Fruit fly (Drosophila melanogaster) whole organism, embryonic: Measurements from ENCODE around the gene Gr64d.
A peak's percentile ranks its signal among the peaks of the same experiment; 100 is the strongest.

Experiments
- Adf1 ChIP-seq: fragments of 200-800 bp; sonication (Bioruptor generic); IDR thresholded peaks from 2 replicates; pipeline ENCODE4 v1.3.6; 2022; ENCODE audit warnings: missing biosample characterization, missing genetic modification characterization
- Antp ChIP-seq: fragments of 200-800 bp; sonication (Bioruptor generic); optimal IDR thresholded peaks from 3 replicates; lab custom pipeline; 2016; ENCODE audit warnings: missing biosample characterization, missing genetic modification characterization
- Awh ChIP-seq: fragments of 200-800 bp; sonication (Bioruptor generic); IDR thresholded peaks from 2 replicates; pipeline ENCODE4, ENCODE4 v1.3.6; 2022; ENCODE audit warnings: missing biosample characterization, missing genetic modification characterization
- Bdp1 ChIP-seq: fragments of 200-800 bp; sonication (Bioruptor generic); optimal IDR thresholded peaks from 3 replicates; lab custom pipeline; 2016; ENCODE audit warnings: missing biosample characterization, missing genetic modification characterization
- Bgb ChIP-seq: fragments of 200-800 bp; sonication (Bioruptor generic); IDR thresholded peaks from 2 replicates; pipeline ENCODE4 v1.3.6; 2022; ENCODE audit warnings: missing biosample characterization, missing genetic modification characterization; ENCODE audit not compliant: partially characterized antibody
- CG10147 ChIP-seq: fragments of 200-800 bp; sonication (Bioruptor generic); optimal IDR thresholded peaks from 2 replicates; lab custom pipeline; 2019; ENCODE audit warnings: missing biosample characterization, mild to moderate bottlenecking, missing genetic modification characterization, moderate library complexity
- CG10462 ChIP-seq: fragments of 200-800 bp; sonication (Bioruptor generic); optimal IDR thresholded peaks from 2 replicates; lab custom pipeline; 2016; ENCODE audit warnings: missing biosample characterization, missing genetic modification characterization
- CG10543 ChIP-seq: fragments of 200-800 bp; sonication (Bioruptor generic); optimal IDR thresholded peaks from 3 replicates; lab custom pipeline; 2017; ENCODE audit warnings: missing biosample characterization, mild to moderate bottlenecking, missing genetic modification characterization, moderate library complexity
- CG12104 ChIP-seq: fragments of 200-800 bp; sonication (Bioruptor generic); optimal IDR thresholded peaks from 3 replicates; lab custom pipeline; 2016; ENCODE audit warnings: missing biosample characterization, missing genetic modification characterization
- CG12236 ChIP-seq: fragments of 200-800 bp; sonication (Bioruptor generic); optimal IDR thresholded peaks from 2 replicates; lab custom pipeline; 2016; ENCODE audit warnings: missing biosample characterization, missing genetic modification characterization
- CG1603 ChIP-seq: fragments of 200-800 bp; sonication (Bioruptor generic); optimal IDR thresholded peaks from 2 replicates; lab custom pipeline; 2019; ENCODE audit warnings: missing biosample characterization, mild to moderate bottlenecking, missing genetic modification characterization, moderate library complexity
- CG17385 ChIP-seq: fragments of 200-800 bp; sonication (Bioruptor generic); optimal IDR thresholded peaks from 3 replicates; lab custom pipeline; 2018; ENCODE audit warnings: missing biosample characterization, mild to moderate bottlenecking, missing genetic modification characterization
- CG1792 ChIP-seq: fragments of 200-800 bp; sonication (Bioruptor generic); optimal IDR thresholded peaks from 2 replicates; lab custom pipeline; 2016; ENCODE audit warnings: missing biosample characterization, missing genetic modification characterization
- CG18011 ChIP-seq: fragments of 200-800 bp; sonication (Bioruptor generic); optimal IDR thresholded peaks from 2 replicates; lab custom pipeline; 2017; ENCODE audit warnings: missing biosample characterization, missing genetic modification characterization, mild to moderate bottlenecking, moderate library complexity, missing genotype
- CG18619 ChIP-seq: fragments of 200-800 bp; sonication (Bioruptor generic); optimal IDR thresholded peaks from 3 replicates; lab custom pipeline; 2017; ENCODE audit warnings: missing biosample characterization, mild to moderate bottlenecking, missing genetic modification characterization
- CG31388 ChIP-seq: fragments of 200-800 bp; sonication (Bioruptor generic); optimal IDR thresholded peaks from 2 replicates; lab custom pipeline; 2016; ENCODE audit warnings: missing biosample characterization, missing genetic modification characterization
- CG3407 ChIP-seq: fragments of 200-800 bp; sonication (Bioruptor generic); optimal IDR thresholded peaks from 2 replicates; lab custom pipeline; 2018; ENCODE audit warnings: missing biosample characterization, mild to moderate bottlenecking, missing genetic modification characterization
- CG3995 ChIP-seq: fragments of 200-800 bp; sonication (Bioruptor generic); optimal IDR thresholded peaks from 3 replicates; lab custom pipeline; 2016; ENCODE audit warnings: missing biosample characterization, missing genetic modification characterization
- CG4730 ChIP-seq: fragments of 200-800 bp; sonication (Bioruptor generic); IDR thresholded peaks from 2 replicates; pipeline ENCODE4 v1.3.6; 2022; ENCODE audit warnings: missing biosample characterization, missing genetic modification characterization
- CG7839 ChIP-seq: fragments of 200-800 bp; sonication (Bioruptor generic); optimal IDR thresholded peaks from 3 replicates; lab custom pipeline; 2018; ENCODE audit warnings: missing biosample characterization, mild to moderate bottlenecking, missing genetic modification characterization, moderate library complexity
- CG8765 ChIP-seq: fragments of 200-800 bp; sonication (Bioruptor generic); IDR thresholded peaks from 2 replicates; pipeline ENCODE4 v1.3.6; 2022; ENCODE audit warnings: missing biosample characterization, missing genetic modification characterization
- CG9215 ChIP-seq: fragments of 200-800 bp; sonication (Bioruptor generic); IDR thresholded peaks from 2 replicates; pipeline ENCODE4 v1.3.6; 2022; ENCODE audit warnings: missing biosample characterization, missing genetic modification characterization
- CG9797 ChIP-seq: fragments of 200-800 bp; sonication (Bioruptor generic); optimal IDR thresholded peaks from 3 replicates; lab custom pipeline; 2018; ENCODE audit warnings: missing biosample characterization, mild to moderate bottlenecking, missing genetic modification characterization
- CkIIα-i1 ChIP-seq: fragments of 200-800 bp; sonication (Bioruptor generic); IDR thresholded peaks from 2 replicates; pipeline ENCODE4 v1.3.6; 2022; ENCODE audit warnings: missing biosample characterization, missing genetic modification characterization
- Doc2 ChIP-seq: fragments of 200-800 bp; sonication (Bioruptor generic); IDR thresholded peaks from 2 replicates; pipeline ENCODE4 v1.3.6; 2022; ENCODE audit warnings: missing biosample characterization, missing genetic modification characterization
- E2f1 ChIP-seq: fragments of 200-800 bp; sonication (Bioruptor generic); IDR thresholded peaks from 2 replicates; pipeline ENCODE4 v1.3.6; 2022; ENCODE audit warnings: missing biosample characterization, missing genetic modification characterization
- Jarid2 ChIP-seq: fragments of 200-800 bp; sonication (Bioruptor generic); optimal IDR thresholded peaks from 3 replicates; lab custom pipeline; 2017; ENCODE audit warnings: mild to moderate bottlenecking, missing biosample characterization, missing genetic modification reagents, missing genetic modification characterization
- Lim3 ChIP-seq: fragments of 200-800 bp; sonication (Bioruptor generic); IDR thresholded peaks from 2 replicates; pipeline ENCODE4 v1.3.6; 2022; ENCODE audit warnings: missing biosample characterization, missing genetic modification characterization
- Myb ChIP-seq: fragments of 200-800 bp; sonication (Bioruptor generic); optimal IDR thresholded peaks from 2 replicates; lab custom pipeline; 2016; ENCODE audit warnings: missing biosample characterization, missing genetic modification characterization
- Rx ChIP-seq: fragments of 200-800 bp; sonication (Bioruptor generic); IDR thresholded peaks from 2 replicates; pipeline ENCODE4 v1.3.6; 2022; ENCODE audit warnings: missing biosample characterization, missing genetic modification characterization
- Stat92E ChIP-seq, 3 experiments: fragments of >200 bp in 2 of 3; fragments of 200-800 bp in 1 of 3; sonication (Bioruptor generic) in 1 of 3; optimal IDR thresholded peaks; 2 replicates each; lab custom pipeline; 2017 to 2019; ENCODE audit warnings: missing biosample characterization in 3 of 3, missing genetic modification characterization in 3 of 3, mild to moderate bottlenecking in 1 of 3, moderate library complexity in 1 of 3
- YL-1 ChIP-seq: fragments of 200-800 bp; sonication (Bioruptor generic); optimal IDR thresholded peaks from 3 replicates; lab custom pipeline; 2017; ENCODE audit warnings: missing biosample characterization, mild to moderate bottlenecking, missing genetic modification characterization
- br ChIP-seq: fragments of >200 bp; optimal IDR thresholded peaks from 2 replicates; lab custom pipeline; 2017
- cad ChIP-seq: fragments of >200 bp; optimal IDR thresholded peaks from 2 replicates; lab custom pipeline; 2017; ENCODE audit warnings: missing biosample characterization, missing genetic modification characterization
- exex ChIP-seq: fragments of 200-800 bp; sonication (Bioruptor generic); optimal IDR thresholded peaks from 4 replicates; lab custom pipeline; 2018; ENCODE audit warnings: missing biosample characterization, mild to moderate bottlenecking, missing genetic modification characterization, moderate library complexity
- gcm ChIP-seq: fragments of 200-800 bp; sonication (Bioruptor generic); optimal IDR thresholded peaks from 2 replicates; lab custom pipeline; 2019; ENCODE audit warnings: missing biosample characterization, mild to moderate bottlenecking, missing genetic modification characterization, moderate library complexity
- grn ChIP-seq: fragments of 200-800 bp; sonication (Bioruptor generic); optimal IDR thresholded peaks from 3 replicates; lab custom pipeline; 2017; ENCODE audit warnings: missing biosample characterization, missing genetic modification characterization
- gsb ChIP-seq: fragments of 200-800 bp; sonication (Bioruptor generic); IDR thresholded peaks from 2 replicates; pipeline ENCODE4 v1.3.6; 2022; ENCODE audit warnings: missing biosample characterization, missing genetic modification characterization
- hkb ChIP-seq, 2 experiments: fragments of 200-800 bp in 1 of 2; fragments of >200 bp in 1 of 2; sonication (Bioruptor generic) in 1 of 2; IDR thresholded peaks in 1 of 2; optimal IDR thresholded peaks in 1 of 2; 2 replicates each; pipeline versions ENCODE4 v1.3.6 to Lab custom; 2017 to 2022; ENCODE audit warnings: missing biosample characterization in 1 of 2, missing genetic modification characterization in 1 of 2
- jigr1 ChIP-seq: fragments of 200-800 bp; sonication (Bioruptor generic); IDR thresholded peaks from 3 replicates; pipeline ENCODE4 v1.3.6; 2022; ENCODE audit warnings: missing biosample characterization, missing genetic modification characterization
- nmo ChIP-seq: fragments of 200-800 bp; sonication (Bioruptor generic); optimal IDR thresholded peaks from 2 replicates; lab custom pipeline; 2018; ENCODE audit warnings: missing biosample characterization, mild to moderate bottlenecking, missing genetic modification characterization, moderate library complexity
- peb ChIP-seq: fragments of 200-800 bp; sonication (Bioruptor generic); IDR thresholded peaks from 2 replicates; pipeline ENCODE4 v1.3.6; 2022; ENCODE audit warnings: missing biosample characterization, missing genetic modification characterization
- pfk ChIP-seq: fragments of 200-800 bp; sonication (Bioruptor generic); optimal IDR thresholded peaks from 2 replicates; lab custom pipeline; 2018; ENCODE audit warnings: missing biosample characterization, mild to moderate bottlenecking, missing genetic modification characterization, moderate library complexity
- phol ChIP-seq: fragments of 200-800 bp; sonication (Bioruptor generic); optimal IDR thresholded peaks from 3 replicates; lab custom pipeline; 2018; ENCODE audit warnings: missing biosample characterization, mild to moderate bottlenecking, missing genetic modification characterization, moderate library complexity
- rib ChIP-seq: fragments of 200-800 bp; sonication (Bioruptor generic); IDR thresholded peaks from 2 replicates; pipeline ENCODE4 v1.3.6; 2022; ENCODE audit warnings: missing biosample characterization, missing genetic modification characterization
- scrt ChIP-seq: fragments of 200-800 bp; sonication (Bioruptor generic); optimal IDR thresholded peaks from 2 replicates; lab custom pipeline; 2018; ENCODE audit warnings: missing biosample characterization, mild to moderate bottlenecking, missing genetic modification characterization, moderate library complexity
- ssp ChIP-seq: fragments of 200-800 bp; sonication (Bioruptor generic); IDR thresholded peaks from 2 replicates; pipeline ENCODE4 v1.3.6; 2022; ENCODE audit warnings: missing biosample characterization, missing genetic modification characterization
- tap ChIP-seq: fragments of 200-800 bp; optimal IDR thresholded peaks from 3 replicates; lab custom pipeline; 2019; ENCODE audit warnings: missing biosample characterization, mild to moderate bottlenecking, missing genetic modification characterization, moderate library complexity
- zfh1 ChIP-seq: fragments of 200-800 bp; sonication (Bioruptor generic); IDR thresholded peaks from 3 replicates; pipeline ENCODE4 v1.3.6; 2022; ENCODE audit warnings: missing biosample characterization, missing genetic modification characterization

Gr64d gene

dm6 chr3L:4070221-4070995, 38.5 kb downstream of the Gr64d start (continued):
- TF ChIP-seq Rx (GFP tag; lab: Robert Waterston, UW) (peak; percentile 86), CG1792 (peak; percentile 86), Adf1 (GFP tag; lab: Robert Waterston, UW) (peak; percentile 74), CG18619 (GFP tag; lab: Kevin White, UChicago) (peak; percentile 80), CG18011 (peak; percentile 68), br (lab: Kevin White, UChicago) (no peak), Lim3 (GFP tag; lab: Robert Waterston, UW) (peak; percentile 75), Awh (GFP tag; lab: Robert Waterston, UW) (peak; percentile 90), cad (GFP tag; lab: Kevin White, UChicago) (no peak), Bdp1 (GFP tag; lab: Kevin White, UChicago) (peak; percentile 68), ssp (GFP tag; lab: Robert Waterston, UW) (peak; percentile 81), CG9797 (GFP tag; lab: Kevin White, UChicago) (no peak), CG9215 (GFP tag; lab: Robert Waterston, UW) (peak; percentile 82), Antp (GFP tag; lab: Kevin White, UChicago) (peak; percentile 88), phol (tag; lab: Kevin White, UChicago) (peak; percentile 80), peb (GFP tag; lab: Robert Waterston, UW) (peak; percentile 87), CG12104 (GFP tag; lab: Kevin White, UChicago) (peak; percentile 46), Doc2 (GFP tag; lab: Robert Waterston, UW) (peak; percentile 60; the same call in 1 of the 2 replicates), CG31388 (GFP tag; lab: Kevin White, UChicago) (peak; percentile 53), CG1603 (tag; lab: Kevin White, UChicago) (peak; percentile 93), exex (tag; lab: Kevin White, UChicago) (peak; percentile 56), Bgb (no peak), CG10147 (GFP tag; lab: Kevin White, UChicago) (peak; percentile 86), CkIIα-i1 (GFP tag; lab: Robert Waterston, UW) (no peak; the same call in 1 of the 2 replicates), CG4730 (peak; percentile 90), tap (tag; lab: Kevin White, UChicago) (peak; percentile 85), CG3995 (GFP tag; lab: Kevin White, UChicago) (peak; percentile 59), CG8765 (GFP tag; lab: Robert Waterston, UW) (peak; percentile 65), gsb (GFP tag; lab: Robert Waterston, UW) (peak; percentile 87), grn (no peak), CG7839 (tag; lab: Kevin White, UChicago) (peak; percentile 87), pfk (GFP tag; lab: Kevin White, UChicago) (no peak), Myb (GFP tag; lab: Kevin White, UChicago) (peak; percentile 68), CG10462 (GFP tag; lab: Kevin White, UChicago) (peak; percentile 36), YL-1 (GFP tag; lab: Kevin White, UChicago) (no peak), Jarid2 (GFP tag; lab: Kevin White, UChicago) (peak; percentile 47), jigr1 (GFP tag; lab: Robert Waterston, UW) (peak; percentile 88; the same call in 2 of the 3 replicates), hkb (optimal IDR thresholded peaks at IDR 0.05; lab: Kevin White, UChicago) (no peak), hkb (GFP tag; IDR thresholded peaks at IDR 0.05; lab: Robert Waterston, UW) (peak; percentile 94), CG10543 (GFP tag; lab: Kevin White, UChicago) (peak; percentile 49), CG12236 (GFP tag; lab: Kevin White, UChicago) (peak; percentile 73), CG17385 (GFP tag; lab: Kevin White, UChicago) (peak; percentile 82), scrt (GFP tag; lab: Kevin White, UChicago) (peak; percentile 77), gcm (GFP tag; lab: Kevin White, UChicago) (peak; percentile 45), E2f1 (GFP tag; lab: Robert Waterston, UW) (peak; percentile 87), rib (GFP tag; lab: Robert Waterston, UW) (peak; percentile 81), Stat92E (GFP tag; optimal IDR thresholded peaks at IDR 0.05; lab: Kevin White, UChicago) (no peak), zfh1 (GFP tag; lab: Robert Waterston, UW) (peak; percentile 89), CG3407 (GFP tag; lab: Kevin White, UChicago) (peak; percentile 62), nmo (GFP tag; lab: Kevin White, UChicago) (peak; percentile 86)
